Worm (Caenorhabditis elegans): Measurements from ENCODE around the gene eif-3.G.

eif-3.G gene

DNA sequence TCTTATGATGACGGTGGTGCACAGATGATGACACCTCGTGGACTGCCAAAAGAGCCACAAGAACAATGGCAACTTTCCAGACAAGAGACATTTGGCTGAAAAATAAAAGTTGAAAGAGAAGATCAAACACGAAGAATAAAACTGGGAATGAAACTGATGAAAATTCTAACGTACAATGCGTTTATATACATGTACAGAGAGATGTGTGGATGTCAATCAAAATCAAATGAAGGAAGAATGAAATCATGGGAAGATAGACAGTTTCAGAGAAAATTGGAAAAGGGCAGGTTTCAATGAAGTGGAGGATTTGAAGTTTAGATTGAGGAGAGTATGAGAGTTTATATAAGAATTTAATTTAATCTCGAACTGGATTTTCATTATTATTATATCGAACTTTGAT, 43.5 kb upstream of the eif-3.G start, which contains the start of gene dod-23:
dod-23 (minus strand) TSS at position 101 of the 400 bp plus-strand sequence.
- TF ChIP-seq sea-2 (GFP tag; IDR thresholded peaks at IDR 0.05), result no peak
- no peak for TF ChIP-seq F37B4.10 (GFP tag; IDR thresholded peaks at IDR 0.05)
- no peak for TF ChIP-seq T07F8.4 (tag; optimal IDR thresholded peaks at IDR 0.05)
- no peak for TF ChIP-seq ceh-27 (GFP tag; optimal IDR thresholded peaks at IDR 0.05)
- TF ChIP-seq F22D6.2 (tag; optimal IDR thresholded peaks at IDR 0.05), result no peak
- TF ChIP-seq snpc-1.1 (tag; optimal IDR thresholded peaks at IDR 0.05; ENCODE audit: insufficient read depth), result no peak
- TF ChIP-seq hrde-1 (tag; optimal IDR thresholded peaks at IDR 0.05; ENCODE audit: borderline replicate concordance), result no peak
- TF ChIP-seq lin-54 (GFP tag; optimal IDR thresholded peaks at IDR 0.05), result no peak
- no peak for TF ChIP-seq lin-26 (GFP tag; IDR thresholded peaks at IDR 0.05)
- TF ChIP-seq akir-1 (GFP tag; optimal IDR thresholded peaks at IDR 0.05), result no peak

DNA sequence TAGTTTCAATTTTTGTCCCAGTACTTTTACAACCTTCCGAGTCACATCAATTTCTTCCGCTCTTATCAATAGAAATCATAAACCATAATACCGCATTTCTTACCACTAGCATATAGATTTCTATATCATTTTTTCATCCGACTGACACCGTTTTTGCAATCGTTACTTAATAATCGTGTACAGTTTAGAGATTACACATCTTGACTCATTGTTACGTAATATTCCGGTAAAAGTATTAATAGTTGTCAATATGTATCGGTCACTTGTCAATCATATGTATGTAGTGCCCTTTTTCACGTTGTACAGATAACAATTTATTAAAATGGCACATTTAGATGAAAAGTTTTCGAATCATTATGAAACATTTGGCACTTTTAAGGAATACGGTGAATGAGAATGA, 42.6 kb upstream of the eif-3.G start:
- no peak for TF ChIP-seq ceh-79 (tag; optimal IDR thresholded peaks at IDR 0.05)
- no peak for TF ChIP-seq ekl-4 (GFP tag; IDR thresholded peaks at IDR 0.05)
- TF ChIP-seq sptf-2 (GFP tag; optimal IDR thresholded peaks at IDR 0.05), result no peak
- peak; percentile 92 for TF ChIP-seq unc-62 (GFP tag; optimal IDR thresholded peaks at IDR 0.05)
- TF ChIP-seq ztf-28 (GFP tag; IDR thresholded peaks at IDR 0.05), result no peak
- TF ChIP-seq sdz-38 (tag; optimal IDR thresholded peaks at IDR 0.05), result no peak
- TF ChIP-seq snpc-1.1 (tag; optimal IDR thresholded peaks at IDR 0.05; ENCODE audit: insufficient read depth), result no peak
- TF ChIP-seq nhr-80 (tag; optimal IDR thresholded peaks at IDR 0.05), result peak; percentile 73
- no peak for TF ChIP-seq ztf-3 (GFP tag; optimal IDR thresholded peaks at IDR 0.05)
- no peak for TF ChIP-seq ZK185.1 (tag; optimal IDR thresholded peaks at IDR 0.05; ENCODE audit: poor library complexity, severe bottlenecking)
- TF ChIP-seq Y67H2A.10 (GFP tag; conservative IDR thresholded peaks at IDR 0.05), result no peak
- peak in 1 of 2 experiments; percentile 59 for TF ChIP-seq let-607 (tag; optimal IDR thresholded peaks at IDR 0.05)
- TF ChIP-seq ztf-6 (GFP tag; IDR thresholded peaks at IDR 0.05), result no peak
- TF ChIP-seq efl-1 (GFP tag; optimal IDR thresholded peaks at IDR 0.05), result no peak
- no peak for TF ChIP-seq D2030.7 (GFP tag; IDR thresholded peaks at IDR 0.05)
- no peak for TF ChIP-seq C06A6.2 (GFP tag; conservative IDR thresholded peaks at IDR 0.05)
- TF ChIP-seq B0035.1 (tag; optimal IDR thresholded peaks at IDR 0.05), result no peak
- TF ChIP-seq ztf-25 (GFP tag; IDR thresholded peaks at IDR 0.05), result no peak
- TF ChIP-seq hmg-20 (GFP tag; IDR thresholded peaks at IDR 0.05), result no peak

DNA sequence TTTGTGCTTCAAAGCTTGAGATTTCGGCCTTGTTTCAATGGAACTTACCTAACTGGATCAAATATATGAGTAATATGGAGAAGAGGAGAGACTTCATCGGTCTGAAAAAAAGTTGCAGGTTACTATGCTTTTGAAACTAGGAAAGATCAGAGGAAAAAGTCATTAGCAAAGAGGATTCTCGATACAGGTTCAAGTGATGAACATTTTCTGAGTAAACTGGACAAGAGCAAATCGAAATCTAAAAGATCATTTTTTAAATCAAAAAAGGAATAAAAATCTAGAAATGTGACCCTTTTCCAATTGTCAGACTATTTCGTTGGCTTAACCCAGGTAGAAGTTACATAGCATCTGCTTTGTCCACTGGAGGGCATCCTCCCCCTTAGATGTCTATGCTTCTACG, 37.8 kb upstream of the eif-3.G start, which contains the start of gene skpo-1:
skpo-1 (minus strand) TSS at position 101 of the 400 bp plus-strand sequence.
- TF ChIP-seq B0336.3 (GFP tag; IDR thresholded peaks at IDR 0.05), result no peak
- no peak for TF ChIP-seq nfyb-1 (GFP tag; IDR thresholded peaks at IDR 0.05)
- TF ChIP-seq fkh-3 (tag; optimal IDR thresholded peaks at IDR 0.05), result no peak
- no peak for TF ChIP-seq F33H1.4 (GFP tag; IDR thresholded peaks at IDR 0.05)
- no peak for TF ChIP-seq C17E4.6 (GFP tag; IDR thresholded peaks at IDR 0.05)
- TF ChIP-seq F23B12.7 (tag; optimal IDR thresholded peaks at IDR 0.05; ENCODE audit: insufficient read depth), result no peak
- no peak for TF ChIP-seq atf-7 (tag; optimal IDR thresholded peaks at IDR 0.05)
- TF ChIP-seq ztf-28 (GFP tag; IDR thresholded peaks at IDR 0.05), result no peak
- no peak for TF ChIP-seq chd-7 (tag; optimal IDR thresholded peaks at IDR 0.05)
- TF ChIP-seq lin-54 (GFP tag; optimal IDR thresholded peaks at IDR 0.05), result no peak
- TF ChIP-seq nfya-1 (tag; optimal IDR thresholded peaks at IDR 0.05; ENCODE audit: borderline replicate concordance, insufficient read depth), result no peak
- TF ChIP-seq egrh-3 (GFP tag; IDR thresholded peaks at IDR 0.05), result no peak
- TF ChIP-seq hlh-12 (tag; optimal IDR thresholded peaks at IDR 0.05), result no peak
- TF ChIP-seq ceh-79 (tag; optimal IDR thresholded peaks at IDR 0.05), result no peak
- no peak for TF ChIP-seq attf-6 (GFP tag; IDR thresholded peaks at IDR 0.05)
- TF ChIP-seq madf-10 (tag; optimal IDR thresholded peaks at IDR 0.05), result no peak
- no peak for TF ChIP-seq madf-6 (GFP tag; IDR thresholded peaks at IDR 0.05)
- TF ChIP-seq ZK185.1 (tag; optimal IDR thresholded peaks at IDR 0.05; ENCODE audit: poor library complexity, severe bottlenecking), result no peak
- TF ChIP-seq D2030.7 (GFP tag; IDR thresholded peaks at IDR 0.05), result no peak
- no peak for TF ChIP-seq hlh-26 (GFP tag; conservative IDR thresholded peaks at IDR 0.05)

Measured in whole organism, young adult.